Fruit fly (Drosophila melanogaster) whole organism, embryonic: ENCODE results near the gene Npc2f.

Experiments
- Abd-B ChIP-seq: fragments of 200-800 bp; sonication (Bioruptor generic); optimal IDR thresholded peaks from 2 replicates; lab custom pipeline; 2018; ENCODE audit warnings: missing biosample characterization, mild to moderate bottlenecking, missing genetic modification characterization, moderate library complexity
- Adf1 ChIP-seq: fragments of 200-800 bp; sonication (Bioruptor generic); IDR thresholded peaks from 2 replicates; pipeline ENCODE4 v1.3.6; 2022; ENCODE audit warnings: missing biosample characterization, missing genetic modification characterization
- CG11093 ChIP-seq: fragments of 200-800 bp; sonication (Bioruptor generic); IDR thresholded peaks from 3 replicates; pipeline ENCODE4 v1.3.6; 2022; ENCODE audit warnings: missing biosample characterization, missing genetic modification characterization
- CG11560 ChIP-seq: fragments of 200-800 bp; sonication (Bioruptor generic); IDR thresholded peaks from 3 replicates; pipeline ENCODE4 v1.3.6; 2022; ENCODE audit warnings: missing biosample characterization, missing genetic modification characterization
- CG13287 ChIP-seq: fragments of 200-800 bp; sonication (Bioruptor generic); IDR thresholded peaks from 2 replicates; pipeline ENCODE4 v1.3.6; 2022; ENCODE audit warnings: missing biosample characterization, missing genetic modification characterization; ENCODE audit not compliant: partially characterized antibody
- CG14441 ChIP-seq: fragments of 200-800 bp; sonication (Bioruptor generic); IDR thresholded peaks from 2 replicates; pipeline ENCODE4 v1.3.6; 2022; ENCODE audit warnings: missing biosample characterization, missing genetic modification characterization
- CG15011 ChIP-seq: fragments of 200-800 bp; sonication (Bioruptor generic); optimal IDR thresholded peaks from 3 replicates; lab custom pipeline; 2018; ENCODE audit warnings: missing biosample characterization, mild to moderate bottlenecking, missing genetic modification characterization
- CG18599 ChIP-seq: fragments of 200-800 bp; sonication (Bioruptor generic); optimal IDR thresholded peaks from 3 replicates; lab custom pipeline; 2017; ENCODE audit warnings: missing biosample characterization, missing genetic modification characterization, mild to moderate bottlenecking, moderate library complexity, missing genetic modification reagents
- CG3065 ChIP-seq: fragments of 200-800 bp; sonication (Bioruptor generic); optimal IDR thresholded peaks from 2 replicates; lab custom pipeline; 2016; ENCODE audit warnings: missing biosample characterization, missing genetic modification characterization
- CG3407 ChIP-seq: fragments of 200-800 bp; sonication (Bioruptor generic); optimal IDR thresholded peaks from 2 replicates; lab custom pipeline; 2018; ENCODE audit warnings: missing biosample characterization, mild to moderate bottlenecking, missing genetic modification characterization
- CG34422 ChIP-seq: fragments of 200-800 bp; sonication (Bioruptor generic); IDR thresholded peaks from 3 replicates; pipeline ENCODE4 v1.3.6; 2022; ENCODE audit warnings: missing biosample characterization, missing genetic modification characterization
- CG3838 ChIP-seq: fragments of 200-800 bp; sonication (Bioruptor generic); optimal IDR thresholded peaks from 3 replicates; lab custom pipeline; 2016; ENCODE audit warnings: missing biosample characterization, missing genetic modification characterization
- CG42726 ChIP-seq: fragments of 200-800 bp; sonication (Bioruptor generic); IDR thresholded peaks from 2 replicates; pipeline ENCODE4 v1.3.6; 2022; ENCODE audit warnings: missing biosample characterization, missing genetic modification characterization; ENCODE audit not compliant: partially characterized antibody
- CG4404 ChIP-seq: fragments of 200-800 bp; sonication (Bioruptor generic); IDR thresholded peaks from 2 replicates; pipeline ENCODE4 v1.3.6; 2022; ENCODE audit warnings: missing biosample characterization, missing genetic modification characterization
- CG4424 ChIP-seq: fragments of 200-800 bp; sonication (Bioruptor generic); optimal IDR thresholded peaks from 3 replicates; lab custom pipeline; 2016; ENCODE audit warnings: missing biosample characterization, missing genetic modification characterization
- CG4617 ChIP-seq: fragments of 200-800 bp; sonication (Bioruptor generic); optimal IDR thresholded peaks from 3 replicates; lab custom pipeline; 2016; ENCODE audit warnings: missing biosample characterization, missing genetic modification characterization, borderline replicate concordance
- CG7357 ChIP-seq: fragments of 200-800 bp; sonication (Bioruptor generic); IDR thresholded peaks from 3 replicates; pipeline ENCODE4 v1.3.6; 2022; ENCODE audit warnings: missing biosample characterization, missing genetic modification characterization
- CG8388 ChIP-seq: fragments of 200-800 bp; sonication (Bioruptor generic); optimal IDR thresholded peaks from 2 replicates; lab custom pipeline; 2019; ENCODE audit warnings: missing biosample characterization, mild to moderate bottlenecking, missing genetic modification characterization, moderate library complexity
- CG8944 ChIP-seq: fragments of 200-800 bp; sonication (Bioruptor generic); optimal IDR thresholded peaks from 3 replicates; lab custom pipeline; 2016; ENCODE audit warnings: missing biosample characterization, missing genetic modification characterization
- CG9437 ChIP-seq: fragments of 200-800 bp; sonication (Bioruptor generic); optimal IDR thresholded peaks from 2 replicates; lab custom pipeline; 2018; ENCODE audit warnings: missing biosample characterization, mild to moderate bottlenecking, missing genetic modification characterization
- CG9817 ChIP-seq: fragments of 200-800 bp; sonication (Bioruptor generic); optimal IDR thresholded peaks from 2 replicates; lab custom pipeline; 2018; ENCODE audit warnings: missing biosample characterization, mild to moderate bottlenecking, missing genetic modification characterization, moderate library complexity
- CG9932 ChIP-seq: fragments of 200-800 bp; sonication (Bioruptor generic); IDR thresholded peaks from 2 replicates; pipeline ENCODE4 v1.3.6; 2022; ENCODE audit warnings: missing biosample characterization, missing genetic modification characterization
- CHES-1-like ChIP-seq: fragments of 200-800 bp; sonication (Bioruptor generic); optimal IDR thresholded peaks from 2 replicates; lab custom pipeline; 2016; ENCODE audit warnings: missing biosample characterization, missing genetic modification characterization
- CTCF ChIP-seq: fragments of 200-800 bp; sonication (Bioruptor generic); optimal IDR thresholded peaks from 2 replicates; lab custom pipeline; 2017; ENCODE audit warnings: missing biosample characterization, mild to moderate bottlenecking, missing genetic modification characterization, moderate library complexity
- Dfd ChIP-seq, 2 experiments: fragments of >200 bp; optimal IDR thresholded peaks; 2 replicates each; lab custom pipeline; 2017; ENCODE audit warnings: missing biosample characterization in 2 of 2, missing genetic modification characterization in 2 of 2
- Lpt ChIP-seq: fragments of >200 bp; optimal IDR thresholded peaks from 2 replicates; lab custom pipeline; 2018; ENCODE audit warnings: missing biosample characterization, missing genetic modification characterization
- MTF-1 ChIP-seq: fragments of 200-800 bp; sonication (Bioruptor generic); optimal IDR thresholded peaks from 2 replicates; lab custom pipeline; 2018; ENCODE audit warnings: missing biosample characterization, mild to moderate bottlenecking, missing genetic modification characterization, borderline replicate concordance
- Mad ChIP-seq: fragments of 200-800 bp; sonication (Bioruptor generic); optimal IDR thresholded peaks from 2 replicates; lab custom pipeline; 2016; ENCODE audit warnings: missing biosample characterization, missing genetic modification characterization
- NC2α ChIP-seq: fragments of 200-800 bp; sonication (Bioruptor generic); optimal IDR thresholded peaks from 2 replicates; lab custom pipeline; 2016; ENCODE audit warnings: missing biosample characterization, missing genetic modification characterization
- Rx ChIP-seq: fragments of 200-800 bp; sonication (Bioruptor generic); IDR thresholded peaks from 2 replicates; pipeline ENCODE4 v1.3.6; 2022; ENCODE audit warnings: missing biosample characterization, missing genetic modification characterization
- Tbp ChIP-seq: fragments of >200 bp; optimal IDR thresholded peaks from 2 replicates; lab custom pipeline; 2018; ENCODE audit warnings: missing biosample characterization, missing genetic modification characterization
- abd-A ChIP-seq: fragments of 200-800 bp; sonication (Bioruptor generic); optimal IDR thresholded peaks from 3 replicates; lab custom pipeline; 2019; ENCODE audit warnings: missing biosample characterization, mild to moderate bottlenecking, missing genetic modification characterization, moderate library complexity
- bcd ChIP-seq: fragments of 200-800 bp; sonication (Bioruptor generic); optimal IDR thresholded peaks from 2 replicates; lab custom pipeline; 2017; ENCODE audit warnings: missing biosample characterization, mild to moderate bottlenecking, missing genetic modification characterization
- chif ChIP-seq, 2 experiments: fragments of 200-800 bp; sonication (Bioruptor generic); optimal IDR thresholded peaks; 3 replicates each; lab custom pipeline; 2016; ENCODE audit warnings: missing biosample characterization in 2 of 2, missing genetic modification characterization in 2 of 2
- ci ChIP-seq: fragments of 200-800 bp; sonication (Bioruptor generic); IDR thresholded peaks from 3 replicates; pipeline ENCODE4 v1.3.6; 2022; ENCODE audit warnings: missing biosample characterization, missing genetic modification characterization
- croc ChIP-seq: fragments of 200-800 bp; sonication (Bioruptor generic); conservative IDR thresholded peaks from 3 replicates; pipeline ENCODE4 v1.3.6; 2022; ENCODE audit warnings: missing biosample characterization, missing genetic modification characterization
- cwo ChIP-seq: fragments of 200-800 bp; sonication (Bioruptor generic); optimal IDR thresholded peaks from 3 replicates; lab custom pipeline; 2017; ENCODE audit warnings: missing biosample characterization, missing genetic modification characterization, mild to moderate bottlenecking, moderate library complexity, missing genetic modification reagents
- en ChIP-seq: fragments of 200-800 bp; sonication (Bioruptor generic); optimal IDR thresholded peaks from 2 replicates; lab custom pipeline; 2016; ENCODE audit warnings: missing biosample characterization, missing genetic modification characterization
- gcm2 ChIP-seq: fragments of 200-800 bp; sonication (Bioruptor generic); optimal IDR thresholded peaks from 2 replicates; lab custom pipeline; 2016; ENCODE audit warnings: missing biosample characterization, missing genetic modification characterization
- gt ChIP-seq: fragments of 200-800 bp; sonication (Bioruptor generic); IDR thresholded peaks from 2 replicates; pipeline ENCODE4 v1.3.6; 2022; ENCODE audit warnings: missing biosample characterization, missing genetic modification characterization
- ind ChIP-seq: fragments of 200-800 bp; sonication (Bioruptor generic); optimal IDR thresholded peaks from 3 replicates; lab custom pipeline; 2016; ENCODE audit warnings: missing biosample characterization, missing genetic modification characterization
- jing ChIP-seq: fragments of 200-800 bp; sonication (Bioruptor generic); optimal IDR thresholded peaks from 2 replicates; lab custom pipeline; 2018; ENCODE audit warnings: missing biosample characterization, mild to moderate bottlenecking, missing genetic modification characterization
- ken ChIP-seq: fragments of 200-800 bp; sonication (Bioruptor generic); IDR thresholded peaks from 3 replicates; pipeline ENCODE4 v1.3.6; 2022; ENCODE audit warnings: missing biosample characterization, missing genetic modification characterization
- maf-S ChIP-seq: fragments of 200-800 bp; sonication (Bioruptor generic); optimal IDR thresholded peaks from 2 replicates; lab custom pipeline; 2016; ENCODE audit warnings: missing biosample characterization, missing genetic modification characterization
- nerfin-1 ChIP-seq: fragments of 200-800 bp; sonication (Bioruptor generic); optimal IDR thresholded peaks from 3 replicates; lab custom pipeline; 2019; ENCODE audit warnings: missing biosample characterization, mild to moderate bottlenecking, missing genetic modification characterization, moderate library complexity
- nerfin-2 ChIP-seq: fragments of 200-800 bp; sonication (Bioruptor generic); IDR thresholded peaks from 2 replicates; pipeline ENCODE4 v1.3.6; 2022; ENCODE audit warnings: missing biosample characterization, missing genetic modification characterization; ENCODE audit not compliant: partially characterized antibody
- pfk ChIP-seq: fragments of 200-800 bp; sonication (Bioruptor generic); optimal IDR thresholded peaks from 2 replicates; lab custom pipeline; 2018; ENCODE audit warnings: missing biosample characterization, mild to moderate bottlenecking, missing genetic modification characterization, moderate library complexity
- sima ChIP-seq: fragments of 200-800 bp; sonication (Bioruptor generic); optimal IDR thresholded peaks from 2 replicates; lab custom pipeline; 2016; ENCODE audit warnings: missing biosample characterization, missing genetic modification characterization
- sisA ChIP-seq: fragments of 200-800 bp; sonication (Bioruptor generic); IDR thresholded peaks from 2 replicates; pipeline ENCODE4 v1.3.6; 2022; ENCODE audit warnings: missing biosample characterization, missing genetic modification characterization
- tap ChIP-seq: fragments of 200-800 bp; optimal IDR thresholded peaks from 3 replicates; lab custom pipeline; 2019; ENCODE audit warnings: missing biosample characterization, mild to moderate bottlenecking, missing genetic modification characterization, moderate library complexity
- vfl ChIP-seq: fragments of 200-800 bp; sonication (Bioruptor generic); optimal IDR thresholded peaks from 2 replicates; lab custom pipeline; 2016; ENCODE audit warnings: missing biosample characterization, missing genetic modification characterization

Gene Npc2f

dm6 chr3R:24141013-24141592 lies 3.4 kb downstream of the Npc2f start, which contains the start of gene Kal1 (continued):
- TF ChIP-seq Abd-B (peak; percentile 84), NC2α (no peak), jing (GFP tag; lab: Kevin White, UChicago) (peak; percentile 82), sima (GFP tag; lab: Kevin White, UChicago) (no peak), Dfd (GFP tag; optimal IDR thresholded peaks at IDR 0.05; lab: Kevin White, UChicago) (no peak), maf-S (GFP tag; lab: Kevin White, UChicago) (no peak), ind (GFP tag; lab: Kevin White, UChicago) (peak; percentile 82), CG9817 (tag; lab: Kevin White, UChicago) (peak; percentile 66), nerfin-2 (GFP tag; lab: Robert Waterston, UW) (no peak), CG8944 (GFP tag; lab: Kevin White, UChicago) (no peak), MTF-1 (GFP tag; lab: Kevin White, UChicago) (peak; percentile 78), CG18599 (GFP tag; lab: Kevin White, UChicago) (peak; percentile 92), CHES-1-like (no peak), CG9437 (GFP tag; lab: Kevin White, UChicago) (peak; percentile 81), CG15011 (GFP tag; lab: Kevin White, UChicago) (peak; percentile 82), CG13287 (peak; percentile 23; the same call in 1 of the 2 replicates), CG4617 (GFP tag; lab: Kevin White, UChicago) (peak; percentile 65), gt (GFP tag; lab: Robert Waterston, UW) (peak; percentile 60; the same call in 1 of the 2 replicates), ken (GFP tag; lab: Robert Waterston, UW) (peak; percentile 90), CG9932 (GFP tag; lab: Robert Waterston, UW) (peak; percentile 51), vfl (GFP tag; lab: Kevin White, UChicago) (no peak), CTCF (peak; percentile 67), sisA (GFP tag; lab: Robert Waterston, UW) (peak; percentile 90), CG34422 (GFP tag; lab: Robert Waterston, UW) (peak; percentile 90), tap (tag; lab: Kevin White, UChicago) (peak; percentile 96), croc (GFP tag; lab: Robert Waterston, UW) (peak; percentile 90), Mad (GFP tag; lab: Kevin White, UChicago) (peak; percentile 22), pfk (no peak), CG3407 (peak; percentile 94), Adf1 (GFP tag; lab: Robert Waterston, UW) (peak; percentile 39), CG42726 (GFP tag; lab: Robert Waterston, UW) (no peak), chif (GFP tag; optimal IDR thresholded peaks at IDR 0.05; lab: Kevin White, UChicago) (peak; percentile 6 to 9), CG11560 (tag; lab: Robert Waterston, UW) (peak; percentile 72; the same call in 2 of the 3 replicates), CG4424 (GFP tag; lab: Kevin White, UChicago) (peak; percentile 92), CG3838 (GFP tag; lab: Kevin White, UChicago) (no peak), CG11093 (GFP tag; lab: Robert Waterston, UW) (peak; percentile 84), Lpt (GFP tag; lab: Kevin White, UChicago) (no peak), Rx (GFP tag; lab: Robert Waterston, UW) (peak; percentile 85), cwo (peak; percentile 82), CG4404 (GFP tag; lab: Robert Waterston, UW) (peak; percentile 63), CG3065 (GFP tag; lab: Kevin White, UChicago) (peak; percentile 71), Tbp (GFP tag; lab: Kevin White, UChicago) (no peak), gcm2 (peak; percentile 35), ci (GFP tag; lab: Robert Waterston, UW) (peak; percentile 98), en (GFP tag; lab: Kevin White, UChicago) (no peak), CG8388 (GFP tag; lab: Kevin White, UChicago) (peak; percentile 95), nerfin-1 (tag; lab: Kevin White, UChicago) (peak; percentile 91), bcd (GFP tag; lab: Kevin White, UChicago) (peak; percentile 90), CG7357 (GFP tag; lab: Robert Waterston, UW) (peak; percentile 76), CG14441 (peak; percentile 90), abd-A (tag; lab: Kevin White, UChicago) (no peak)
